Worm (Caenorhabditis elegans) whole organism, early embryonic: ENCODE results near the gene aly-3.
A peak's percentile ranks its signal among the peaks of the same experiment; 100 is the strongest.

ENCODE experiments used
- B0310.2 ChIP-seq: sonication (generic microtip); optimal IDR thresholded peaks from 2 replicates; lab custom pipeline; 2016; ENCODE audit warnings: mild to moderate bottlenecking, missing genetic modification characterization, missing compliant biosample characterization
- F13C5.2 ChIP-seq: sonication (generic microtip); optimal IDR thresholded peaks from 2 replicates; lab custom pipeline; 2017; ENCODE audit warnings: mild to moderate bottlenecking, missing genetic modification characterization, inconsistent platforms, missing compliant biosample characterization
- aly-1 ChIP-seq: sonication (generic microtip); optimal IDR thresholded peaks from 2 replicates; lab custom pipeline; 2016; ENCODE audit warnings: missing genetic modification characterization, missing compliant biosample characterization
- ama-1 ChIP-seq: fragments of 150-350 bp; optimal IDR thresholded peaks from 2 replicates; lab custom pipeline; 2014
- ceh-13 ChIP-seq: fragments of 200-800 bp; sonication (Bioruptor generic); optimal IDR thresholded peaks from 2 replicates; lab custom pipeline; 2018; ENCODE audit warnings: mild to moderate bottlenecking, missing genetic modification characterization, missing compliant biosample characterization
- ceh-36 ChIP-seq: sonication (generic microtip); optimal IDR thresholded peaks from 2 replicates; lab custom pipeline; 2016; ENCODE audit warnings: missing genetic modification characterization, inconsistent platforms, missing compliant biosample characterization
- ets-7 ChIP-seq: sonication (generic microtip); optimal IDR thresholded peaks from 2 replicates; lab custom pipeline; 2016; ENCODE audit warnings: missing genotype, missing genetic modification characterization, missing compliant biosample characterization
- flt-1 ChIP-seq: fragments of 200-800 bp; sonication (Bioruptor generic); IDR thresholded peaks from 2 replicates; pipeline ENCODE4 v1.3.6; 2022; ENCODE audit warnings: missing genetic modification characterization, missing compliant biosample characterization
- hmbx-1 ChIP-seq: sonication (generic microtip); optimal IDR thresholded peaks from 2 replicates; lab custom pipeline; 2016; ENCODE audit warnings: mild to moderate bottlenecking, missing genetic modification characterization, missing compliant biosample characterization
- hmg-4 ChIP-seq: fragments of 200-800 bp; sonication (Bioruptor generic); optimal IDR thresholded peaks from 2 replicates; lab custom pipeline; 2018; ENCODE audit warnings: mild to moderate bottlenecking, missing genetic modification characterization, missing compliant biosample characterization
- hnd-1 ChIP-seq: sonication (generic microtip); optimal IDR thresholded peaks from 2 replicates; lab custom pipeline; 2016; ENCODE audit warnings: missing genetic modification characterization, missing compliant biosample characterization
- pes-1 ChIP-seq: fragments of 200-800 bp; sonication (Bioruptor generic); IDR thresholded peaks from 2 replicates; pipeline ENCODE4 v1.3.6; 2022; ENCODE audit warnings: missing genetic modification reagents, missing genetic modification characterization, missing compliant biosample characterization
- scrt-1 ChIP-seq: fragments of 200-800 bp; sonication (Bioruptor generic); IDR thresholded peaks from 2 replicates; pipeline ENCODE4 v1.3.6; 2022; ENCODE audit warnings: missing genetic modification characterization, missing compliant biosample characterization
- sea-1 ChIP-seq: fragments of 200-800 bp; sonication (Bioruptor generic); conservative IDR thresholded peaks from 2 replicates; pipeline ENCODE4 v1.3.6; 2022; ENCODE audit warnings: missing genetic modification characterization, missing compliant biosample characterization
- tbx-11 ChIP-seq: fragments of 200-800 bp; sonication (Bioruptor generic); IDR thresholded peaks from 2 replicates; pipeline ENCODE4 v1.3.6; 2022; ENCODE audit warnings: missing genetic modification characterization, missing compliant biosample characterization
- tbx-37 ChIP-seq: fragments of 200-800 bp; sonication (Bioruptor generic); conservative IDR thresholded peaks from 2 replicates; pipeline ENCODE4 v1.3.6; 2022; ENCODE audit warnings: missing genetic modification reagents, missing genetic modification characterization, missing compliant biosample characterization
- tra-4 ChIP-seq: sonication (generic microtip); optimal IDR thresholded peaks from 2 replicates; lab custom pipeline; 2017; ENCODE audit warnings: missing genetic modification characterization, missing compliant biosample characterization

The aly-3 gene

DNA sequence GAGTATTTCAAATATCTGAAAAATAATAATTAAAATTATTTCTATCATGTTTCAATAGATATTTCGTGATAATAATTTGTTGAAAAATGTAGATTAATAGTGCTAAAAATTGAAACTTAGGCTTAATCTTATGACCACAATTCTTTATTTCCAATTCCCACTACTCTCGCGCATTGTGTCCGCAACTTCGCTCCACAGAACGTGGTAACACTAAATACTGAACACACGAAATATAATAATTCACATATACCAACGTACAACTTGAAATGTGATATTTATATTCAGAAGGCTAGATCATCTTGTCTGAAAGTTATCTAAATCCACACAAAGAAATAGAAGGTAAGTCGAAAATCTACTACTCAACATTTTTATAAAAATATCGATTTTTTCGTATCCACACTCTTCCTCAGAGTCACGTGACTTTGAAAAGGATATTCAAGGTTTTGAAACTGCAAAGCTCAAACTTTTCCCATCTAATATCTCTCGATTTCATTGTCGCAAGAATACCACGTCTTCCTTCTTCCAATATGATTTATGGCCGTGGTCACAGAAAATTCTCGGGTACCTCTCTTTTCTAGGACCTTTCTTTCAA lies 33.7 kb downstream of the aly-3 start, which contains the start of gene eri-12:
TSS of gene eri-12 (plus strand) at position 197 of the 592 bp plus-strand sequence.
- no peak for TF ChIP-seq hmg-4 (GFP tag; lab: Kevin White, UChicago)
- TF ChIP-seq pes-1 (GFP tag; lab: Robert Waterston, UW): no peak
- TF ChIP-seq F13C5.2: no peak
- no peak for TF ChIP-seq ama-1 (lab: Kevin White, UChicago)
- TF ChIP-seq hmbx-1 (tag; lab: Kevin White, UChicago): no peak
- no peak for TF ChIP-seq hnd-1 (tag; lab: Kevin White, UChicago)
- TF ChIP-seq ceh-36 (tag; lab: Kevin White, UChicago): no peak
- no peak for TF ChIP-seq B0310.2 (tag; lab: Kevin White, UChicago)

ce11 chrIV:12157915-12158314 lies 34.8 kb downstream of the aly-3 start:
- TF ChIP-seq hmg-4 (GFP tag; lab: Kevin White, UChicago) (no peak), scrt-1 (no peak), F13C5.2 (no peak), aly-1 (no peak), tra-4 (tag; lab: Kevin White, UChicago) (no peak), B0310.2 (tag; lab: Kevin White, UChicago) (no peak), hmbx-1 (tag; lab: Kevin White, UChicago) (no peak), sea-1 (no peak), hnd-1 (tag; lab: Kevin White, UChicago) (no peak), ceh-13 (GFP tag; lab: Kevin White, UChicago) (no peak), tbx-11 (no peak), flt-1 (GFP tag; lab: Robert Waterston, UW) (no peak), tbx-37 (GFP tag; lab: Robert Waterston, UW) (no peak), ama-1 (lab: Kevin White, UChicago) (no peak), ets-7 (no peak)

ce11 chrIV:12160421-12160820 lies 37.3 kb downstream of the aly-3 start:
- no peak for TF ChIP-seq B0310.2 (tag; lab: Kevin White, UChicago)

DNA sequence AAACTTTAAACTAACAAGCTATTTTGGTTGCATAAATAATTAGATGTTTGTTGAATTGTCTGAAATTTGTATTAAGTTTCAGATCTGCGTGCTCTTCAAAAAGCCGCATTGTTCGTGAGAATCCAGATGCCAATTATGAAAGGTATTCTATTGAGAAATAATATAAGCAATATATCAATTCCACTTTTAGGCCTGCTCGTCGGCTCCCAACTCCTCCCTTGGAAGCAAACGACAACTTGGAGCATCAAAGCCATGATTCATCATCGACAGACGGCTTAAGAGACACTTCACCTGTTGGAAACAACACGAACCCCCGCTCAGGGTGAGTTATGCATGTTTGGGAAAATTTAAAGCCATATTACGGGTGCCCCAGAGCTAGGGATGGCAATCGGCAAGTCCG lies 39.6 kb downstream of the aly-3 start:
- TF ChIP-seq ama-1 (lab: Kevin White, UChicago) (no peak), hmg-4 (GFP tag; lab: Kevin White, UChicago) (no peak), hnd-1 (tag; lab: Kevin White, UChicago) (no peak), hmbx-1 (tag; lab: Kevin White, UChicago) (no peak), F13C5.2 (no peak), scrt-1 (no peak), tbx-37 (GFP tag; lab: Robert Waterston, UW) (no peak), ceh-36 (tag; lab: Kevin White, UChicago) (no peak), B0310.2 (tag; lab: Kevin White, UChicago) (no peak), aly-1 (no peak)

DNA sequence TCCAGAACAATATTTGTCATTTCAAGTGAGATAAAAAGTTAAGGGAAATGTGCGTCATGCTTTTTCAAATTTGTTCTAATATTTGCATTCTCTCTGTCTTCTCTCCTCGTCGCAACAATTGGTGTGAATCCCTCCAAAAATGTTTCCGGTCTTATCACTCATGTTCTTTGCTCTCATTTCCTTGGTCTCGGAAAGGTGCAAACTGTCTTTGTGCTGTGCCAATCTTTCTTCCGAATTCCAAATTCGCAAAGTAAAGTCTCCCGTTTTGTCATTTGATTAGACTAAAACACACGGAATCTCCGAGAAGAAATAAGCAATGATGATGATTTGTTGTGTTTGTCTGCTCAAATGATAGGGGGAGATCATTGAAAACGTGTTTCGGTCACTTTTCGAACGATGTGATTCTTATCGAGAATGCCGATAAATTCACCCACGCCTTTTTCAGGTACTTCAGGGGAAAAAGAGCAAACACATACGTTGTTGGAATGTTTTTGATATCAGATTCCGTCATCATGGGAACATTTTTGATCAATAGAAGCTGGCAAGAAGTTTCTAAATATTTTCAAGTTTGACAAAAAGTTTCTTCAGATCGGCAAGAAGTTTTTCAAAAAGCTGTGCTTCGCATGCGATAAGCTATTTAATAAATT lies 42.5 kb downstream of the aly-3 start:
- no peak for TF ChIP-seq flt-1 (GFP tag; lab: Robert Waterston, UW)
- no peak for TF ChIP-seq hmbx-1 (tag; lab: Kevin White, UChicago)

ce11 chrIV:12167944-12168343 lies 44.9 kb downstream of the aly-3 start, which contains the start of gene F20B10.3:
F20B10.3 (plus strand) TSS chrIV:12168244.
- no peak for TF ChIP-seq sea-1
- no peak for TF ChIP-seq hmg-4 (GFP tag; lab: Kevin White, UChicago)
- no peak for TF ChIP-seq ets-7
- TF ChIP-seq hmbx-1 (tag; lab: Kevin White, UChicago): no peak
- no peak for TF ChIP-seq F13C5.2
- no peak for TF ChIP-seq flt-1 (GFP tag; lab: Robert Waterston, UW)
- TF ChIP-seq pes-1 (GFP tag; lab: Robert Waterston, UW): no peak
- no peak for TF ChIP-seq tbx-11
- no peak for TF ChIP-seq ceh-36 (tag; lab: Kevin White, UChicago)
- TF ChIP-seq B0310.2 (tag; lab: Kevin White, UChicago): no peak
- no peak for TF ChIP-seq ceh-13 (GFP tag; lab: Kevin White, UChicago)
- no peak for TF ChIP-seq ama-1 (lab: Kevin White, UChicago)

- TF ChIP-seq flt-1 (GFP tag; lab: Robert Waterston, UW): peak; percentile 56; the same call in 1 of the 2 replicates
Measured at ce11 chrIV:12170396-12170795, 47.3 kb downstream of the aly-3 start.
